Fruit fly (Drosophila melanogaster) whole organism, embryonic: ENCODE results near the gene E2f1.

Experiments used
- Ada2b ChIP-seq: fragments of 200-800 bp; sonication (Bioruptor generic); IDR thresholded peaks from 2 replicates; pipeline ENCODE4 v1.3.6; 2022; ENCODE audit warnings: missing biosample characterization, missing genetic modification characterization
- Atf6 ChIP-seq: fragments of 200-800 bp; sonication (Bioruptor generic); IDR thresholded peaks from 2 replicates; pipeline ENCODE4 v1.3.6; 2022; ENCODE audit warnings: missing biosample characterization, missing genetic modification characterization
- CG11247 ChIP-seq: fragments of 200-800 bp; sonication (Bioruptor generic); IDR thresholded peaks from 2 replicates; pipeline ENCODE4 v1.3.6; 2022; ENCODE audit warnings: missing biosample characterization, missing genetic modification characterization
- CG11504 ChIP-seq: fragments of 200-800 bp; sonication (Bioruptor generic); optimal IDR thresholded peaks from 3 replicates; lab custom pipeline; 2019; ENCODE audit warnings: missing biosample characterization, mild to moderate bottlenecking, missing genetic modification characterization, moderate library complexity
- CG12219 ChIP-seq: fragments of 200-800 bp; sonication (Bioruptor generic); optimal IDR thresholded peaks from 3 replicates; lab custom pipeline; 2018; ENCODE audit warnings: missing biosample characterization, mild to moderate bottlenecking, missing genetic modification characterization
- CG12299 ChIP-seq: fragments of 200-800 bp; sonication (Bioruptor generic); optimal IDR thresholded peaks from 2 replicates; lab custom pipeline; 2018; ENCODE audit warnings: missing biosample characterization, mild to moderate bottlenecking, missing genetic modification characterization
- CG1233 ChIP-seq: fragments of 200-800 bp; sonication (Bioruptor generic); optimal IDR thresholded peaks from 4 replicates; lab custom pipeline; 2018; ENCODE audit warnings: missing biosample characterization, mild to moderate bottlenecking, missing genetic modification characterization
- CG13775 ChIP-seq: fragments of 200-800 bp; sonication (Bioruptor generic); optimal IDR thresholded peaks from 3 replicates; lab custom pipeline; 2017; ENCODE audit warnings: missing biosample characterization, mild to moderate bottlenecking, missing genetic modification characterization
- CG1529 ChIP-seq: fragments of 200-800 bp; sonication (Bioruptor generic); optimal IDR thresholded peaks from 3 replicates; lab custom pipeline; 2018; ENCODE audit warnings: missing biosample characterization, missing genetic modification characterization
- CG1602 ChIP-seq: fragments of 200-800 bp; sonication (Bioruptor generic); optimal IDR thresholded peaks from 3 replicates; lab custom pipeline; 2016; ENCODE audit warnings: missing biosample characterization, missing genetic modification characterization
- CG16779 ChIP-seq: fragments of 200-800 bp; sonication (Bioruptor generic); IDR thresholded peaks from 2 replicates; pipeline ENCODE4 v1.3.6; 2022; ENCODE audit warnings: missing biosample characterization, missing genetic modification characterization
- CG17802 ChIP-seq: fragments of 200-800 bp; sonication (Bioruptor generic); optimal IDR thresholded peaks from 2 replicates; lab custom pipeline; 2018; ENCODE audit warnings: missing biosample characterization, mild to moderate bottlenecking, missing genetic modification characterization, moderate library complexity
- CG2678 ChIP-seq: fragments of 200-800 bp; sonication (Bioruptor generic); optimal IDR thresholded peaks from 3 replicates; lab custom pipeline; 2019; ENCODE audit warnings: missing biosample characterization, mild to moderate bottlenecking, missing genetic modification characterization, moderate library complexity
- CG31365 ChIP-seq: fragments of 200-800 bp; sonication (Bioruptor generic); optimal IDR thresholded peaks from 2 replicates; lab custom pipeline; 2018; ENCODE audit warnings: missing biosample characterization, mild to moderate bottlenecking, missing genetic modification characterization
- CG31388 ChIP-seq: fragments of 200-800 bp; sonication (Bioruptor generic); optimal IDR thresholded peaks from 2 replicates; lab custom pipeline; 2016; ENCODE audit warnings: missing biosample characterization, missing genetic modification characterization
- CG33213 ChIP-seq: fragments of 200-800 bp; sonication (Bioruptor generic); optimal IDR thresholded peaks from 3 replicates; lab custom pipeline; 2016; ENCODE audit warnings: missing biosample characterization, missing genetic modification characterization
- CG34376 ChIP-seq: fragments of 200-800 bp; sonication (Bioruptor generic); optimal IDR thresholded peaks from 2 replicates; lab custom pipeline; 2018; ENCODE audit warnings: missing biosample characterization, mild to moderate bottlenecking, missing genetic modification characterization
- CG3838 ChIP-seq: fragments of 200-800 bp; sonication (Bioruptor generic); optimal IDR thresholded peaks from 3 replicates; lab custom pipeline; 2016; ENCODE audit warnings: missing biosample characterization, missing genetic modification characterization
- CG8290 ChIP-seq, 3 experiments: fragments of 200-800 bp; sonication (Bioruptor generic); optimal IDR thresholded peaks; 2 replicates each; lab custom pipeline; 2016 to 2019; ENCODE audit warnings: missing biosample characterization in 3 of 3, missing genetic modification characterization in 3 of 3, mild to moderate bottlenecking in 2 of 3, moderate library complexity in 1 of 3
- CG9932 ChIP-seq: fragments of 200-800 bp; sonication (Bioruptor generic); IDR thresholded peaks from 2 replicates; pipeline ENCODE4 v1.3.6; 2022; ENCODE audit warnings: missing biosample characterization, missing genetic modification characterization
- D19A ChIP-seq: fragments of 200-800 bp; optimal IDR thresholded peaks from 3 replicates; lab custom pipeline; 2019; ENCODE audit warnings: missing biosample characterization, mild to moderate bottlenecking, missing genetic modification characterization, moderate library complexity
- Doc2 ChIP-seq: fragments of 200-800 bp; sonication (Bioruptor generic); IDR thresholded peaks from 2 replicates; pipeline ENCODE4 v1.3.6; 2022; ENCODE audit warnings: missing biosample characterization, missing genetic modification characterization
- ERR ChIP-seq: fragments of 200-800 bp; sonication (Bioruptor generic); optimal IDR thresholded peaks from 2 replicates; lab custom pipeline; 2016; ENCODE audit warnings: missing biosample characterization, missing genetic modification characterization
- H2.0 ChIP-seq: fragments of 200-800 bp; sonication (Bioruptor generic); IDR thresholded peaks from 2 replicates; pipeline ENCODE4 v1.3.6; 2022; ENCODE audit warnings: missing biosample characterization, missing genetic modification characterization
- HmgZ ChIP-seq: fragments of 200-800 bp; sonication (Bioruptor generic); optimal IDR thresholded peaks from 2 replicates; lab custom pipeline; 2018; ENCODE audit warnings: missing biosample characterization, mild to moderate bottlenecking, missing genetic modification characterization
- MTF-1 ChIP-seq: fragments of 200-800 bp; sonication (Bioruptor generic); optimal IDR thresholded peaks from 2 replicates; lab custom pipeline; 2018; ENCODE audit warnings: missing biosample characterization, mild to moderate bottlenecking, missing genetic modification characterization, borderline replicate concordance
- Meics ChIP-seq: fragments of 200-800 bp; sonication (Bioruptor generic); optimal IDR thresholded peaks from 2 replicates; lab custom pipeline; 2017; ENCODE audit warnings: missing biosample characterization, mild to moderate bottlenecking, missing genetic modification characterization
- PHDP ChIP-seq: fragments of 200-800 bp; sonication (Bioruptor generic); optimal IDR thresholded peaks from 3 replicates; lab custom pipeline; 2018; ENCODE audit warnings: missing biosample characterization, mild to moderate bottlenecking, missing genetic modification characterization, moderate library complexity
- Pdp1 ChIP-seq, 2 experiments: fragments of 200-800 bp; sonication (Bioruptor generic); optimal IDR thresholded peaks; 3 replicates each; lab custom pipeline; 2016; ENCODE audit warnings: missing biosample characterization in 2 of 2, missing genetic modification characterization in 2 of 2, mild to moderate bottlenecking in 1 of 2, moderate library complexity in 1 of 2
- Rfx ChIP-seq: fragments of 200-800 bp; sonication (Bioruptor generic); IDR thresholded peaks from 2 replicates; pipeline ENCODE4 v1.3.6; 2022; ENCODE audit warnings: missing biosample characterization, missing genetic modification characterization
- Side ChIP-seq: fragments of 200-800 bp; sonication (Bioruptor generic); optimal IDR thresholded peaks from 2 replicates; lab custom pipeline; 2016; ENCODE audit warnings: missing biosample characterization, missing genetic modification characterization
- Taf1 ChIP-seq: fragments of 200-800 bp; sonication (Bioruptor generic); IDR thresholded peaks from 2 replicates; pipeline ENCODE4 v1.3.6; 2022; ENCODE audit warnings: missing biosample characterization, missing genetic modification characterization
- chm ChIP-seq: fragments of 200-800 bp; sonication (Bioruptor generic); IDR thresholded peaks from 2 replicates; pipeline ENCODE4 v1.3.6; 2022; ENCODE audit warnings: missing biosample characterization, missing genetic modification characterization
- dmrt11E ChIP-seq: fragments of 200-800 bp; sonication (Bioruptor generic); optimal IDR thresholded peaks from 3 replicates; lab custom pipeline; 2018; ENCODE audit warnings: missing biosample characterization, mild to moderate bottlenecking, missing genetic modification characterization, moderate library complexity
- ems ChIP-seq: fragments of 200-800 bp; sonication (Bioruptor generic); optimal IDR thresholded peaks from 3 replicates; lab custom pipeline; 2016; ENCODE audit warnings: missing biosample characterization, missing genetic modification characterization
- gfzf ChIP-seq: fragments of 200-800 bp; sonication (Bioruptor generic); optimal IDR thresholded peaks from 2 replicates; lab custom pipeline; 2016; ENCODE audit warnings: missing biosample characterization, mild to moderate bottlenecking, missing genetic modification characterization, moderate library complexity
- jing ChIP-seq: fragments of 200-800 bp; sonication (Bioruptor generic); optimal IDR thresholded peaks from 2 replicates; lab custom pipeline; 2018; ENCODE audit warnings: missing biosample characterization, mild to moderate bottlenecking, missing genetic modification characterization
- ken ChIP-seq: fragments of 200-800 bp; sonication (Bioruptor generic); IDR thresholded peaks from 3 replicates; pipeline ENCODE4 v1.3.6; 2022; ENCODE audit warnings: missing biosample characterization, missing genetic modification characterization
- pho ChIP-seq: fragments of 200-800 bp; sonication (Bioruptor generic); optimal IDR thresholded peaks from 2 replicates; lab custom pipeline; 2016; ENCODE audit warnings: missing biosample characterization, missing genetic modification characterization
- pita ChIP-seq: fragments of 200-800 bp; sonication (Bioruptor generic); optimal IDR thresholded peaks from 2 replicates; lab custom pipeline; 2017; ENCODE audit warnings: missing biosample characterization, mild to moderate bottlenecking, missing genetic modification characterization
- pros ChIP-seq: fragments of 200-800 bp; sonication (Bioruptor generic); optimal IDR thresholded peaks from 3 replicates; lab custom pipeline; 2019; ENCODE audit warnings: missing biosample characterization, mild to moderate bottlenecking, missing genetic modification characterization, moderate library complexity
- rib ChIP-seq: fragments of 200-800 bp; sonication (Bioruptor generic); IDR thresholded peaks from 2 replicates; pipeline ENCODE4 v1.3.6; 2022; ENCODE audit warnings: missing biosample characterization, missing genetic modification characterization
- sens ChIP-seq: fragments of 200-800 bp; sonication (Bioruptor generic); peaks from one replicate; lab custom pipeline; 2016; ENCODE audit warnings: missing biosample characterization, missing genetic modification characterization
- sima ChIP-seq: fragments of 200-800 bp; sonication (Bioruptor generic); optimal IDR thresholded peaks from 2 replicates; lab custom pipeline; 2016; ENCODE audit warnings: missing biosample characterization, missing genetic modification characterization
- sr ChIP-seq: fragments of 200-800 bp; sonication (Bioruptor generic); IDR thresholded peaks from 3 replicates; pipeline ENCODE4 v1.3.6; 2022; ENCODE audit warnings: missing biosample characterization, missing genetic modification characterization
- trh ChIP-seq: fragments of 200-800 bp; sonication (Bioruptor generic); optimal IDR thresholded peaks from 2 replicates; lab custom pipeline; 2016; ENCODE audit warnings: missing biosample characterization, missing genetic modification characterization
- tx ChIP-seq: fragments of 200-800 bp; sonication (Bioruptor generic); optimal IDR thresholded peaks from 2 replicates; lab custom pipeline; 2016; ENCODE audit warnings: missing biosample characterization, missing genetic modification characterization
- usp ChIP-seq: fragments of >200 bp; optimal IDR thresholded peaks from 2 replicates; lab custom pipeline; 2017; ENCODE audit warnings: missing biosample characterization, missing genetic modification characterization
- zf30C ChIP-seq: fragments of 200-800 bp; sonication (Bioruptor generic); optimal IDR thresholded peaks from 3 replicates; lab custom pipeline; 2018; ENCODE audit warnings: missing biosample characterization, mild to moderate bottlenecking, missing genetic modification characterization

The E2f1 gene

dm6 chr3R:21629373-21630145 is 31.1 kb downstream of the E2f1 start (continued):
- TF ChIP-seq CG16779 (GFP tag; lab: Robert Waterston, UW) (no peak), sr (GFP tag; lab: Robert Waterston, UW) (0 out of 3 replicates have a peak, but pooled peaks have one; percentile 20), CG13775 (GFP tag; lab: Kevin White, UChicago) (no peak), CG31365 (peak; percentile 3), HmgZ (tag; lab: Kevin White, UChicago) (peak; percentile 59), dmrt11E (tag; lab: Kevin White, UChicago) (no peak), CG12299 (tag; lab: Kevin White, UChicago) (no peak), sens (peak; percentile 68), tx (no peak), CG11247 (GFP tag; lab: Robert Waterston, UW) (peak; percentile 20; the same call in 1 of the 2 replicates), Taf1 (peak; percentile 16; the same call in 1 of the 2 replicates), MTF-1 (no peak), CG17802 (tag; lab: Kevin White, UChicago) (no peak), Meics (GFP tag; lab: Kevin White, UChicago) (peak; percentile 20), CG12219 (GFP tag; lab: Kevin White, UChicago) (peak; percentile 44), gfzf (GFP tag; lab: Kevin White, UChicago) (no peak), trh (no peak), Pdp1 (GFP tag; optimal IDR thresholded peaks at IDR 0.05; lab: Kevin White, UChicago) (peak in 1 of 2 experiments; percentile 60), sima (GFP tag; lab: Kevin White, UChicago) (no peak), CG8290 (GFP tag; optimal IDR thresholded peaks at IDR 0.05; lab: Kevin White, UChicago) (no peak), CG8290 (tag; optimal IDR thresholded peaks at IDR 0.05; lab: Kevin White, UChicago) (peak in 1 of 2 experiments; percentile 75), Doc2 (GFP tag; lab: Robert Waterston, UW) (no peak), D19A (tag; lab: Kevin White, UChicago) (peak; percentile 34), CG3838 (GFP tag; lab: Kevin White, UChicago) (peak; percentile 49), chm (GFP tag; lab: Robert Waterston, UW) (peak; percentile 53; the same call in 1 of the 2 replicates), Side (GFP tag; lab: Kevin White, UChicago) (no peak), Rfx (GFP tag; lab: Robert Waterston, UW) (peak; percentile 42; the same call in 1 of the 2 replicates), CG1602 (GFP tag; lab: Kevin White, UChicago) (no peak), PHDP (tag; lab: Kevin White, UChicago) (peak; percentile 24), pho (GFP tag; lab: Kevin White, UChicago) (no peak), CG1529 (GFP tag; lab: Kevin White, UChicago) (no peak), pros (peak; percentile 62), CG34376 (GFP tag; lab: Kevin White, UChicago) (peak; percentile 55), pita (GFP tag; lab: Kevin White, UChicago) (no peak), Ada2b (GFP tag; lab: Robert Waterston, UW) (no peak), CG33213 (no peak), ems (GFP tag; lab: Kevin White, UChicago) (no peak), CG1233 (peak; percentile 10), rib (GFP tag; lab: Robert Waterston, UW) (peak; percentile 16; the same call in 1 of the 2 replicates), zf30C (GFP tag; lab: Kevin White, UChicago) (peak; percentile 13), CG11504 (tag; lab: Kevin White, UChicago) (peak; percentile 22), ERR (GFP tag; lab: Kevin White, UChicago) (no peak), CG2678 (tag; lab: Kevin White, UChicago) (peak; percentile 43), CG31388 (GFP tag; lab: Kevin White, UChicago) (no peak), Atf6 (peak; percentile 22; the same call in 1 of the 2 replicates), ken (0 out of 3 replicates have a peak, but pooled peaks have one; percentile 6), CG9932 (GFP tag; lab: Robert Waterston, UW) (0 out of 2 replicates have a peak, but pooled peaks have one; percentile 22), H2.0 (0 out of 2 replicates have a peak, but pooled peaks have one; percentile 14), usp (no peak), jing (GFP tag; lab: Kevin White, UChicago) (no peak)
